Worm (Caenorhabditis elegans): ENCODE data around the gene zipt-17.

ce11 chrIV:17413343-17413742 lies 46.1 kb upstream of the zipt-17 start:
- TF ChIP-seq K02D7.2 (tag; optimal IDR thresholded peaks at IDR 0.05) (no peak), fkh-10 (GFP tag; optimal IDR thresholded peaks at IDR 0.05) (no peak), eyg-1 (tag; optimal IDR thresholded peaks at IDR 0.05) (no peak), tbx-2 (tag; optimal IDR thresholded peaks at IDR 0.05) (no peak)
